Worm (Caenorhabditis elegans) whole organism, L4 larva: ENCODE data around the gene rom-2.

ENCODE experiments used
- F26F4.8 ChIP-seq: fragments of 200-800 bp; sonication (Bioruptor generic); conservative IDR thresholded peaks from 2 replicates; pipeline ENCODE4 v1.3.6; 2022; ENCODE audit warnings: missing genetic modification characterization, missing compliant biosample characterization
- Y75B8A.6 ChIP-seq: fragments of 200-800 bp; sonication (Bioruptor generic); IDR thresholded peaks from 2 replicates; pipeline ENCODE4 v1.3.6; 2022; ENCODE audit warnings: missing genetic modification reagents, missing genetic modification characterization, missing compliant biosample characterization
- lin-15B ChIP-seq: fragments of 150-350 bp; sonication (generic microtip); optimal IDR thresholded peaks from 3 replicates; lab custom pipeline; 2014; ENCODE audit warnings: missing biosample characterization, missing genetic modification characterization
- nhr-25 ChIP-seq: sonication (generic microtip); optimal IDR thresholded peaks from 2 replicates; lab custom pipeline; 2017; ENCODE audit warnings: missing genetic modification characterization, mild to moderate bottlenecking, missing compliant biosample characterization, antibody characterized with exemption, moderate library complexity, borderline replicate concordance; ENCODE audit not compliant: insufficient read depth
- nhr-28 ChIP-seq: fragments of 150-350 bp; optimal IDR thresholded peaks from 2 replicates; lab custom pipeline; 2014; ENCODE audit warnings: missing biosample characterization, missing genetic modification characterization
- pqm-1 ChIP-seq: sonication (generic microtip); optimal IDR thresholded peaks from 2 replicates; lab custom pipeline; 2017; ENCODE audit warnings: missing biosample characterization, missing genetic modification characterization

- TF ChIP-seq lin-15B (no peak), pqm-1 (tag; lab: Kevin White, UChicago) (no peak), F26F4.8 (GFP tag; lab: Robert Waterston, UW) (no peak), nhr-25 (tag; lab: Kevin White, UChicago) (no peak), Y75B8A.6 (no peak), nhr-28 (tag; lab: Kevin White, UChicago) (no peak)
Observed at ce11 chrIII:9639281-9640050, 44.0 kb upstream of the rom-2 start.
